Fruit fly (Drosophila melanogaster) S2 (cell line): Measurements from ENCODE around the gene Smyd3.
A peak's percentile ranks its signal among the peaks of the same experiment; 100 is the strongest.
"Not testable (repeated sequence)": the region's sequence is repeated elsewhere in the genome, so short reads cannot be mapped to it uniquely, and the experiment has no call there.

ENCODE experiments used
- CG8478 ChIP-seq: fragments of >200 bp; optimal IDR thresholded peaks from 2 replicates; lab custom pipeline; 2018
- CTCF ChIP-seq, 2 experiments: fragments of >200 bp; optimal IDR thresholded peaks; 2 replicates each; lab custom pipeline; 2018

Gene Smyd3

dm6 chrX:2642484-2643379 lies 34.1 kb upstream of the Smyd3 start:
- TF ChIP-seq CG8478 (lab: Kevin White, UChicago) (no peak), CTCF (optimal IDR thresholded peaks at IDR 0.05; lab: Kevin White, UChicago) (no peak)

dm6 chrX:2638646-2639045 lies 30.0 kb upstream of the Smyd3 start:
- no peak for TF ChIP-seq CTCF (optimal IDR thresholded peaks at IDR 0.05; lab: Kevin White, UChicago)

- TF ChIP-seq CG8478 (lab: Kevin White, UChicago) (no peak), CTCF (optimal IDR thresholded peaks at IDR 0.05; lab: Kevin White, UChicago) (no peak)
Measured at dm6 chrX:2637914-2638313, 29.2 kb upstream of the Smyd3 start.

dm6 chrX:2636825-2637535 lies 28.3 kb upstream of the Smyd3 start:
- TF ChIP-seq CTCF (optimal IDR thresholded peaks at IDR 0.05; lab: Kevin White, UChicago): no peak
- no peak for TF ChIP-seq CG8478 (lab: Kevin White, UChicago)

- TF ChIP-seq CTCF (optimal IDR thresholded peaks at IDR 0.05; lab: Kevin White, UChicago) (no peak), CG8478 (lab: Kevin White, UChicago) (no peak)
Measured at dm6 chrX:2635953-2636715, 27.5 kb upstream of the Smyd3 start.

dm6 chrX:2635075-2635643 lies 26.5 kb upstream of the Smyd3 start:
- TF ChIP-seq CTCF (optimal IDR thresholded peaks at IDR 0.05; lab: Kevin White, UChicago): no peak
- no peak for TF ChIP-seq CG8478 (lab: Kevin White, UChicago)

- TF ChIP-seq CTCF (optimal IDR thresholded peaks at IDR 0.05; lab: Kevin White, UChicago) (no peak), CG8478 (lab: Kevin White, UChicago) (no peak)
Measured at dm6 chrX:2633847-2634776, 25.4 kb upstream of the Smyd3 start, which contains the start of gene sgg. sgg (plus strand) TSS chrX:2633952.

dm6 chrX:2625009-2625408 lies 16.3 kb upstream of the Smyd3 start:
- TF ChIP-seq CG8478 (lab: Kevin White, UChicago) (no peak), CTCF (optimal IDR thresholded peaks at IDR 0.05; lab: Kevin White, UChicago) (no peak)

dm6 chrX:2624525-2625006 lies 15.9 kb upstream of the Smyd3 start, which contains the start of the genes brv3 and Pi4KIIIalpha:
brv3 (minus strand) TSS chrX:2624575.
Pi4KIIIalpha (plus strand) TSS chrX:2624804.
- TF ChIP-seq CTCF (optimal IDR thresholded peaks at IDR 0.05; lab: Kevin White, UChicago) (peak in 1 of 2 experiments; percentile 18), CG8478 (lab: Kevin White, UChicago) (no peak)

dm6 chrX:2619651-2620050 lies 11.0 kb upstream of the Smyd3 start, which contains the start of the genes Tsp3A and Seipin:
Tsp3A (minus strand) TSS chrX:2619738.
Seipin (plus strand) TSS chrX:2619799.
- TF ChIP-seq CG8478 (lab: Kevin White, UChicago): no peak
- no peak for TF ChIP-seq CTCF (optimal IDR thresholded peaks at IDR 0.05; lab: Kevin White, UChicago)

dm6 chrX:2617417-2617816 lies 8.7 kb upstream of the Smyd3 start:
- TF ChIP-seq CTCF (optimal IDR thresholded peaks at IDR 0.05; lab: Kevin White, UChicago) (no peak), CG8478 (lab: Kevin White, UChicago) (no peak)

- not testable (repeated sequence) for TF ChIP-seq CG8478 (lab: Kevin White, UChicago); CTCF (optimal IDR thresholded peaks at IDR 0.05; lab: Kevin White, UChicago)
Measured at dm6 chrX:2610236-2610635, 1.6 kb upstream of the Smyd3 start, which contains the start of gene eIF3g1. eIF3g1 (minus strand) TSS chrX:2610336.
